Worm (Caenorhabditis elegans) whole organism, young adult: Measurements from ENCODE around the gene C53B7.3.

Source experiments
- F39B2.1 ChIP-seq: fragments of 200-800 bp; sonication (Bioruptor generic); IDR thresholded peaks from 2 replicates; pipeline ENCODE4 v1.3.6; 2022; ENCODE audit warnings: missing genetic modification reagents, missing genetic modification characterization, missing compliant biosample characterization
- dox-1 ChIP-seq: fragments of 200-800 bp; sonication (Bioruptor generic); IDR thresholded peaks from 2 replicates; pipeline ENCODE4 v1.3.6; 2022; ENCODE audit warnings: missing genetic modification reagents, missing genetic modification characterization, missing compliant biosample characterization
- let-607 ChIP-seq, 2 experiments: fragments of 200-800 bp in 1 of 2; sonication (Bioruptor generic) in 1 of 2; sonication (generic microtip) in 1 of 2; optimal IDR thresholded peaks; 2 replicates each; lab custom pipeline; 2016 to 2018; ENCODE audit warnings: mild to moderate bottlenecking in 2 of 2, missing compliant biosample characterization in 2 of 2, missing genetic modification characterization in 2 of 2, moderate library complexity in 2 of 2, missing genotype in 1 of 2
- nhr-90 ChIP-seq: sonication (generic microtip); optimal IDR thresholded peaks from 2 replicates; lab custom pipeline; 2016; ENCODE audit warnings: missing genotype, mild to moderate bottlenecking, missing genetic modification characterization, missing compliant biosample characterization
- unc-62 ChIP-seq: fragments of 150-350 bp; optimal IDR thresholded peaks from 2 replicates; lab custom pipeline; 2014; ENCODE audit warnings: missing biosample characterization, missing genetic modification reagents, missing genetic modification characterization

DNA sequence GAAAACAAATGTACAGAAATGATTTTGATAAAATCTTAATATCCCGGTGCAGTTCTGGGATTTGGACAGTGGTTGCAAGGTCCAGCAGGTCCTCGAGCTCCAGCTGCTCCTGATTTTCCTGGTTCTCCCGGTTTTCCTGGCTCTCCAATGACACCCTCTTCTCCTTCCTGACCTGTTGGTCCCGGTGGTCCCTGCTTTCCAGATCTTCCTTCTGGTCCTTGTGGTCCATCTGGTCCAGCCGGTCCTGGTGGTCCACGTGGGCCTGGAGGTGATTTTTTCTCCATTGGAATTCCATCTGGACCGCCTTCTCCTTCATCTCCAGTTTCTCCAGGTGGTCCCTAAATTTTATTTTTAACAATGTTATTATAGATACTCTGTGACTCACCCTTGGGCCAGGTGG is 30.7 kb downstream of the C53B7.3 start:
- TF ChIP-seq nhr-90, result no peak
- no peak for TF ChIP-seq F39B2.1 (GFP tag; lab: Robert Waterston, UW)
- TF ChIP-seq unc-62 (GFP tag; lab: Kevin White, UChicago), result no peak
- TF ChIP-seq let-607 (tag; optimal IDR thresholded peaks at IDR 0.05; lab: Kevin White, UChicago), result no peak
- TF ChIP-seq dox-1, result no peak
